Fruit fly (Drosophila melanogaster): ENCODE measurements around the gene CG5704.

Gene CG5704

DNA sequence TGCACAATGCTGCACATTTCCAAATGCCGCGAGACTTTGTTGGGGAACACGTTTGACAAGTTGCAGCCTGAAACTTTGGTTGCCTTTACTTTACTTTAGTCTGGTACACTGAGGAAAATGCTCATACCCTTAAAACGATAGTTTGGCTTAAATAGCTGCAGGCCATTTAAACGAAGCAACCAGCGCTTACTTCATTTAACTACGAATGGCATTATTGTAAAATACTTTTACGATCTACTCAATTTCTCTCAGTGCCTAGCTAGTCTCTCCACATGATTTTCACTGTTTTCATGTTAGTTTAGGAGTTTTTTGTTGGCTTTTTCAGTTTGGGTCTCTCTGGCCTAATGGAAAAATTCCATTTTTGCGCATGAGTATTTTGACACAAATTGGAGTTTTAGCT, 8.8 kb downstream of the CG5704 start (continued):
- TF ChIP-seq Adf1 (GFP tag; IDR thresholded peaks at IDR 0.05) (no peak), Sox100B (GFP tag; optimal IDR thresholded peaks at IDR 0.05) (peak; percentile 79), peb (GFP tag; IDR thresholded peaks at IDR 0.05) (0 out of 2 replicates have a peak, but pooled peaks have one; percentile 48), Neu2 (GFP tag; optimal IDR thresholded peaks at IDR 0.05; ENCODE audit: borderline replicate concordance) (no peak), dm (GFP tag; optimal IDR thresholded peaks at IDR 0.05) (peak; percentile 41), grau (tag; optimal IDR thresholded peaks at IDR 0.05) (peak; percentile 53), CG17802 (tag; optimal IDR thresholded peaks at IDR 0.05) (peak; percentile 65), unpg (GFP tag; optimal IDR thresholded peaks at IDR 0.05) (peak; percentile 69), Antp (GFP tag; optimal IDR thresholded peaks at IDR 0.05) (peak; percentile 66), odd (GFP tag; optimal IDR thresholded peaks at IDR 0.05) (no peak), CG2712 (tag; optimal IDR thresholded peaks at IDR 0.05) (peak; percentile 87), mld (GFP tag; IDR thresholded peaks at IDR 0.05; ENCODE audit: partially characterized antibody) (no peak), ham (GFP tag; IDR thresholded peaks at IDR 0.05) (no peak), CG2202 (tag; optimal IDR thresholded peaks at IDR 0.05) (peak; percentile 15), CG16813 (GFP tag; IDR thresholded peaks at IDR 0.05; ENCODE audit: partially characterized antibody) (no peak), CG12942 (GFP tag; optimal IDR thresholded peaks at IDR 0.05) (peak; percentile 27), CG7271 (tag; optimal IDR thresholded peaks at IDR 0.05) (no peak), oc (tag; optimal IDR thresholded peaks at IDR 0.05) (peak; percentile 54), Hand (GFP tag; optimal IDR thresholded peaks at IDR 0.05) (no peak), Side (GFP tag; optimal IDR thresholded peaks at IDR 0.05) (peak; percentile 69), stc (GFP tag; IDR thresholded peaks at IDR 0.05) (peak; percentile 87), Sry-δ (GFP tag; optimal IDR thresholded peaks at IDR 0.05) (peak; percentile 36), CG6689 (GFP tag; IDR thresholded peaks at IDR 0.05) (peak; percentile 84), cato (GFP tag; optimal IDR thresholded peaks at IDR 0.05; ENCODE audit: borderline replicate concordance) (peak; percentile 20), CG2116 (GFP tag; optimal IDR thresholded peaks at IDR 0.05) (no peak), CG10462 (GFP tag; optimal IDR thresholded peaks at IDR 0.05) (no peak), Hsf (GFP tag; optimal IDR thresholded peaks at IDR 0.05) (peak; percentile 62), CG10543 (GFP tag; optimal IDR thresholded peaks at IDR 0.05) (no peak), CG30020 (tag; optimal IDR thresholded peaks at IDR 0.05) (no peak), vfl (GFP tag; optimal IDR thresholded peaks at IDR 0.05) (no peak), CG15073 (GFP tag; optimal IDR thresholded peaks at IDR 0.05) (no peak), croc (GFP tag; conservative IDR thresholded peaks at IDR 0.05) (peak; percentile 74; the same call in 2 of the 3 replicates), ssp (GFP tag; IDR thresholded peaks at IDR 0.05) (peak; percentile 70), Lpt (GFP tag; optimal IDR thresholded peaks at IDR 0.05) (no peak), danr (GFP tag; IDR thresholded peaks at IDR 0.05) (peak; percentile 49; the same call in 1 of the 2 replicates), Chrac-16 (GFP tag; optimal IDR thresholded peaks at IDR 0.05) (peak; percentile 48), pros (GFP tag; optimal IDR thresholded peaks at IDR 0.05) (no peak), CG4820 (GFP tag; optimal IDR thresholded peaks at IDR 0.05) (peak; percentile 83), CG6254 (GFP tag; optimal IDR thresholded peaks at IDR 0.05) (peak; percentile 64), ttk (GFP tag; IDR thresholded peaks at IDR 0.05) (peak; percentile 89), Sin3A (optimal IDR thresholded peaks at IDR 0.05) (no peak), CG11093 (GFP tag; IDR thresholded peaks at IDR 0.05) (peak; percentile 68; the same call in 2 of the 3 replicates), CG3726 (GFP tag; IDR thresholded peaks at IDR 0.05) (peak; percentile 83; the same call in 2 of the 3 replicates), CG14014 (GFP tag; IDR thresholded peaks at IDR 0.05) (peak; percentile 82), CG17912 (GFP tag; optimal IDR thresholded peaks at IDR 0.05) (no peak), E2f1 (GFP tag; IDR thresholded peaks at IDR 0.05) (peak; percentile 83), pan (optimal IDR thresholded peaks at IDR 0.05) (no peak), pan (GFP tag; optimal IDR thresholded peaks at IDR 0.05 in 1 of 2, IDR thresholded peaks at IDR 0.05 in 1 of 2) (peak in 1 of 2 experiments; percentile 85), CG11695 (GFP tag; IDR thresholded peaks at IDR 0.05) (peak; percentile 81; the same call in 2 of the 3 replicates), CG9437 (GFP tag; optimal IDR thresholded peaks at IDR 0.05) (peak; percentile 34), Optix (GFP tag; IDR thresholded peaks at IDR 0.05) (peak; percentile 87), Scr (GFP tag; IDR thresholded peaks at IDR 0.05; ENCODE audit: partially characterized antibody) (no peak)

All from whole organism, embryonic.